Worm (Caenorhabditis elegans) whole organism, L4 larva: ENCODE data around the gene ric-8.

Source experiments
- D1046.2 ChIP-seq: fragments of 200-800 bp; sonication (Bioruptor generic); IDR thresholded peaks from 2 replicates; pipeline ENCODE4 v1.3.6; 2022; ENCODE audit warnings: missing genetic modification characterization, missing compliant biosample characterization
- F10B5.3 ChIP-seq: sonication (generic microtip); optimal IDR thresholded peaks from 2 replicates; lab custom pipeline; 2016; ENCODE audit warnings: mild to moderate bottlenecking, missing genetic modification characterization, missing compliant biosample characterization
- F26F4.8 ChIP-seq: fragments of 200-800 bp; sonication (Bioruptor generic); conservative IDR thresholded peaks from 2 replicates; pipeline ENCODE4 v1.3.6; 2022; ENCODE audit warnings: missing genetic modification characterization, missing compliant biosample characterization
- F49E8.2 ChIP-seq: sonication (generic microtip); optimal IDR thresholded peaks from 2 replicates; lab custom pipeline; 2016; ENCODE audit warnings: missing compliant biosample characterization, mild to moderate bottlenecking, missing genetic modification characterization, borderline replicate concordance
- T20F7.1 ChIP-seq: fragments of 200-800 bp; sonication (Bioruptor generic); optimal IDR thresholded peaks from 2 replicates; lab custom pipeline; 2018; ENCODE audit warnings: mild to moderate bottlenecking, missing genetic modification characterization, missing compliant biosample characterization
- Y105C5A.15 ChIP-seq: fragments of 200-800 bp; sonication (Bioruptor generic); IDR thresholded peaks from 2 replicates; pipeline ENCODE4 v1.3.6; 2022; ENCODE audit warnings: missing genetic modification characterization, missing compliant biosample characterization
- Y48G9A.11 ChIP-seq: fragments of 200-800 bp; sonication (Bioruptor generic); IDR thresholded peaks from 2 replicates; pipeline ENCODE4 v1.3.6; 2022; ENCODE audit warnings: missing genetic modification reagents, missing genetic modification characterization, missing compliant biosample characterization
- aha-1 ChIP-seq: fragments of 150-350 bp; peaks from one replicate; lab custom pipeline; 2014; ENCODE audit warnings: missing biosample characterization, missing genetic modification characterization
- attf-4 ChIP-seq: sonication (generic microtip); optimal IDR thresholded peaks from 3 replicates; lab custom pipeline; 2017; ENCODE audit warnings: missing biosample characterization, missing genetic modification characterization
- ceh-20 ChIP-seq: fragments of 200-800 bp; sonication (Bioruptor generic); IDR thresholded peaks from 2 replicates; pipeline ENCODE4 v1.3.6; 2022; ENCODE audit warnings: missing genetic modification reagents, missing genetic modification characterization, missing compliant biosample characterization
- ceh-28 ChIP-seq: fragments of 150-350 bp; optimal IDR thresholded peaks from 2 replicates; lab custom pipeline; 2014; ENCODE audit warnings: missing biosample characterization, missing genetic modification reagents, missing genetic modification characterization
- ctbp-1 ChIP-seq: fragments of 200-800 bp; sonication (Bioruptor generic); IDR thresholded peaks from 2 replicates; pipeline ENCODE4 v1.3.6; 2022; ENCODE audit warnings: missing genetic modification reagents, missing genetic modification characterization, missing compliant biosample characterization
- daf-16 ChIP-seq, 3 experiments: sonication (generic microtip); optimal IDR thresholded peaks; 2 replicates each; lab custom pipeline; 2016 to 2017; ENCODE audit warnings: missing genetic modification characterization in 3 of 3, missing genetic modification reagents in 3 of 3, mild to moderate bottlenecking in 2 of 3, missing compliant biosample characterization in 2 of 3, missing biosample characterization in 1 of 3, moderate library complexity in 1 of 3
- daf-8 ChIP-seq: fragments of 200-800 bp; sonication (Bioruptor generic); IDR thresholded peaks from 2 replicates; pipeline ENCODE4 v1.3.6; 2022; ENCODE audit warnings: missing genetic modification characterization, missing compliant biosample characterization
- dmd-6 ChIP-seq: fragments of 200-800 bp; sonication (Bioruptor generic); IDR thresholded peaks from 2 replicates; pipeline ENCODE4 v1.3.6; 2022; ENCODE audit warnings: missing genetic modification reagents, missing genetic modification characterization, missing compliant biosample characterization
- dmd-8 ChIP-seq: fragments of 200-800 bp; sonication (Bioruptor generic); IDR thresholded peaks from 2 replicates; pipeline ENCODE4 v1.3.6; 2022; ENCODE audit warnings: missing genetic modification characterization, missing compliant biosample characterization
- dpl-1 ChIP-seq: fragments of 150-350 bp; optimal IDR thresholded peaks from 2 replicates; lab custom pipeline; 2014; ENCODE audit warnings: missing biosample characterization, missing genetic modification reagents, missing genetic modification characterization
- duxl-1 ChIP-seq: sonication (generic microtip); optimal IDR thresholded peaks from 2 replicates; lab custom pipeline; 2016; ENCODE audit warnings: mild to moderate bottlenecking, missing genetic modification characterization, moderate library complexity, missing compliant biosample characterization; ENCODE audit not compliant: poor library complexity
- dve-1 ChIP-seq: sonication (generic microtip); optimal IDR thresholded peaks from 2 replicates; lab custom pipeline; 2017; ENCODE audit warnings: antibody characterized with exemption, mild to moderate bottlenecking, missing genetic modification characterization, missing compliant biosample characterization; ENCODE audit not compliant: insufficient read depth
- egl-43 ChIP-seq: fragments of 200-800 bp; sonication (Bioruptor generic); IDR thresholded peaks from 2 replicates; pipeline ENCODE4 v1.3.6; 2022; ENCODE audit warnings: missing genetic modification reagents, missing genetic modification characterization, missing compliant biosample characterization
- fkh-10 ChIP-seq: fragments of 150-350 bp; optimal IDR thresholded peaks from 2 replicates; lab custom pipeline; 2014; ENCODE audit warnings: missing biosample characterization, missing genetic modification reagents, missing genetic modification characterization
- fos-1 ChIP-seq: fragments of 150-350 bp; optimal IDR thresholded peaks from 2 replicates; lab custom pipeline; 2014; ENCODE audit warnings: missing biosample characterization, missing genetic modification characterization
- lin-13 ChIP-seq: fragments of 150-350 bp; optimal IDR thresholded peaks from 2 replicates; lab custom pipeline; 2014; ENCODE audit warnings: missing biosample characterization, missing genetic modification reagents, missing genetic modification characterization
- lin-38 ChIP-seq: fragments of 200-800 bp; sonication (Bioruptor generic); IDR thresholded peaks from 2 replicates; pipeline ENCODE4 v1.3.6; 2022; ENCODE audit warnings: missing genetic modification reagents, missing genetic modification characterization, missing compliant biosample characterization
- mdl-1 ChIP-seq, 2 experiments: fragments of 150-350 bp in 1 of 2; sonication (generic microtip) in 1 of 2; optimal IDR thresholded peaks; 2 replicates each; lab custom pipeline; 2014 to 2017; ENCODE audit warnings: missing biosample characterization in 2 of 2, missing genetic modification characterization in 2 of 2
- mes-2 ChIP-seq: sonication (generic microtip); optimal IDR thresholded peaks from 2 replicates; lab custom pipeline; 2016; ENCODE audit warnings: missing genotype, mild to moderate bottlenecking, missing genetic modification characterization, missing compliant biosample characterization; ENCODE audit not compliant: poor library complexity, severe bottlenecking
- nhr-11 ChIP-seq: fragments of 150-350 bp; optimal IDR thresholded peaks from 2 replicates; lab custom pipeline; 2014; ENCODE audit warnings: missing biosample characterization, missing genetic modification characterization
- nhr-237 ChIP-seq: sonication (generic microtip); optimal IDR thresholded peaks from 2 replicates; lab custom pipeline; 2017; ENCODE audit warnings: missing biosample characterization, missing genetic modification characterization
- nhr-25 ChIP-seq: sonication (generic microtip); optimal IDR thresholded peaks from 2 replicates; lab custom pipeline; 2017; ENCODE audit warnings: missing genetic modification characterization, mild to moderate bottlenecking, missing compliant biosample characterization, antibody characterized with exemption, moderate library complexity, borderline replicate concordance; ENCODE audit not compliant: insufficient read depth
- nhr-28 ChIP-seq: fragments of 150-350 bp; optimal IDR thresholded peaks from 2 replicates; lab custom pipeline; 2014; ENCODE audit warnings: missing biosample characterization, missing genetic modification characterization
- nhr-41 ChIP-seq: fragments of 200-800 bp; sonication (Bioruptor generic); IDR thresholded peaks from 2 replicates; pipeline ENCODE4 v1.3.6; 2022; ENCODE audit warnings: missing genetic modification reagents, missing genetic modification characterization, missing compliant biosample characterization
- nhr-42 ChIP-seq: fragments of 200-800 bp; sonication (Bioruptor generic); IDR thresholded peaks from 2 replicates; pipeline ENCODE4 v1.3.6; 2022; ENCODE audit warnings: missing genetic modification characterization, missing compliant biosample characterization
- nhr-48 ChIP-seq: sonication (generic microtip); optimal IDR thresholded peaks from 2 replicates; lab custom pipeline; 2016; ENCODE audit warnings: mild to moderate bottlenecking, missing genetic modification characterization, missing compliant biosample characterization
- nhr-6 ChIP-seq: fragments of 150-350 bp; optimal IDR thresholded peaks from 2 replicates; lab custom pipeline; 2014; ENCODE audit warnings: missing biosample characterization, missing genetic modification characterization
- nhr-76 ChIP-seq: fragments of 150-350 bp; optimal IDR thresholded peaks from 2 replicates; lab custom pipeline; 2014; ENCODE audit warnings: missing biosample characterization, missing genetic modification characterization
- php-3 ChIP-seq: fragments of 200-800 bp; sonication (Bioruptor generic); IDR thresholded peaks from 2 replicates; pipeline ENCODE4 v1.3.6; 2022; ENCODE audit warnings: missing genetic modification reagents, missing genetic modification characterization, missing compliant biosample characterization
- skn-1 ChIP-seq: fragments of 150-350 bp; optimal IDR thresholded peaks from 2 replicates; lab custom pipeline; 2014; ENCODE audit warnings: missing biosample characterization, missing genetic modification characterization
- tag-97 ChIP-seq: fragments of 200-800 bp; sonication (Bioruptor generic); IDR thresholded peaks from 2 replicates; pipeline ENCODE4 v1.3.6; 2022; ENCODE audit warnings: missing genetic modification characterization, missing compliant biosample characterization
- unc-39 ChIP-seq: sonication (generic microtip); optimal IDR thresholded peaks from 2 replicates; lab custom pipeline; 2017; ENCODE audit warnings: missing biosample characterization, missing genetic modification characterization
- zfp-2 ChIP-seq: sonication (generic microtip); optimal IDR thresholded peaks from 2 replicates; lab custom pipeline; 2016; ENCODE audit warnings: mild to moderate bottlenecking, missing genetic modification characterization, missing compliant biosample characterization
- zfp-3 ChIP-seq: fragments of 200-800 bp; sonication (Bioruptor generic); conservative IDR thresholded peaks from 2 replicates; pipeline ENCODE4 v1.3.6; 2022; ENCODE audit warnings: missing genetic modification reagents, missing genetic modification characterization, missing compliant biosample characterization
- zip-11 ChIP-seq: fragments of 200-800 bp; sonication (Bioruptor generic); IDR thresholded peaks from 2 replicates; pipeline ENCODE4 v1.3.6; 2022; ENCODE audit warnings: missing genetic modification characterization, missing compliant biosample characterization
- zip-2 ChIP-seq: fragments of 150-350 bp; optimal IDR thresholded peaks from 2 replicates; lab custom pipeline; 2014; ENCODE audit warnings: missing biosample characterization, missing genetic modification characterization
- ztf-7 ChIP-seq: fragments of 150-350 bp; optimal IDR thresholded peaks from 2 replicates; lab custom pipeline; 2014; ENCODE audit warnings: missing biosample characterization, missing genetic modification characterization

ric-8 gene

DNA sequence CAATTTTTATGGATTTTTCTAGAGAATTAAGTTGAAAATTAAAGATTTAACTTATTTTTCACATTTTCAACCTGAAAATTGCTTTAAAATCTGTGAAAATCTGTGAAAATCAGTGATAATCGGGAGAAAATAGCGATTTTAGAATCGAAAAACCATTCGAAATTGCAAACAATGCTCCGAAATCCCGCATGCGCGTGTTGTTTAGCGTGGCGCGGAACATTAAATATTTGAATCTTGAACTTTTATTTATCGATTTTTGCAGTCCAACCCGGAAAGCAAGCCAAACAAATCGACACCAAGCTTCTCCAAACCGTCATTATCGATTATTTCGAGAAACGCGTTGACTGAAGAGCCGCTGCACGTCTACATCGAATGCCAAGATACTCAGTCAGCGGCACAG is 31.8 kb upstream of the ric-8 start:
- TF ChIP-seq attf-4 (tag; lab: Kevin White, UChicago) (no peak), ceh-20 (GFP tag; lab: Robert Waterston, UW) (no peak), F49E8.2 (tag; lab: Kevin White, UChicago) (no peak), T20F7.1 (GFP tag; lab: Kevin White, UChicago) (peak; percentile 45), nhr-237 (tag; lab: Kevin White, UChicago) (no peak), D1046.2 (GFP tag; lab: Robert Waterston, UW) (no peak), ztf-7 (tag; lab: Kevin White, UChicago) (no peak), aha-1 (tag; lab: Kevin White, UChicago) (no peak), ctbp-1 (GFP tag; lab: Robert Waterston, UW) (no peak), nhr-25 (no peak), ceh-28 (tag; lab: Kevin White, UChicago) (peak; percentile 29), Y48G9A.11 (GFP tag; lab: Robert Waterston, UW) (peak; percentile 94)

DNA sequence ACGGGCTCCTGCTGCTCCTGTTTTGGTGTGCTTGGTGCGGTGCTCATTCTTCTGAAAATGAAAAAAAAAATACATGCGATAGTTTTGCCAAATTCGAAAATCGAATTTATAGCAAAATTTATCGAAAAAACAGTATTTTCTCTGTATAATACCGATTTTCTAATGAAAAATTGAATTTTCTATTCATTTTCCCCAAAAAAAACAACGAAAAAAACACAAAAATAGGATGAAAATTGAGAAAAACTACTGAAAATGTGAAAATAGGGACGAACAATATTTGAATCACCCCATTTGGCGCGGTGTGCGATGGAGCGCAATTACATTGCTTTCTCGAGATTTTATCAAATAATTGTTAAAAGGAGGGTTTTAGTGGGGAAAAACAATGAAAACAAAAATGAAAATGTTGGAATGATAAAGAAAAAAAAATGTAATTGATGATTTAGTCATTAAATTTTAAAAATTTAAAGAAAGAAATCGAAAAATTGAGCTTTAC is 29.7 kb upstream of the ric-8 start, which contains the start of gene Y69A2AR.28:
Y69A2AR.28 (minus strand) TSS at position 51 of the 493 bp plus-strand sequence.
- TF ChIP-seq lin-38 (GFP tag; lab: Robert Waterston, UW) (peak; percentile 55), egl-43 (no peak), dpl-1 (GFP tag; lab: Kevin White, UChicago) (peak; percentile 32), aha-1 (tag; lab: Kevin White, UChicago) (peak; percentile 5), mes-2 (tag; lab: Kevin White, UChicago) (peak; percentile 12)

ce11 chrIV:2613754-2614244 is 29.0 kb upstream of the ric-8 start, which contains the start of gene daao-1:
Gene daao-1 (plus strand): TSS chrIV:2614194.
- no peak for TF ChIP-seq duxl-1
- no peak for TF ChIP-seq dmd-6 (GFP tag; lab: Robert Waterston, UW)
- peak; percentile 6 for TF ChIP-seq nhr-48 (tag; lab: Kevin White, UChicago)
- no peak for TF ChIP-seq zfp-3 (GFP tag; lab: Robert Waterston, UW)
- no peak for TF ChIP-seq dmd-8 (GFP tag; lab: Robert Waterston, UW)
- TF ChIP-seq nhr-28 (tag; lab: Kevin White, UChicago) = peak; percentile 40
- TF ChIP-seq tag-97 (GFP tag; lab: Robert Waterston, UW) = no peak
- no peak for TF ChIP-seq daf-16 (GFP tag; optimal IDR thresholded peaks at IDR 0.05; lab: Kevin White, UChicago)
- peak; percentile 38 for TF ChIP-seq daf-16 (tag; optimal IDR thresholded peaks at IDR 0.05; lab: Kevin White, UChicago)
- TF ChIP-seq D1046.2 (GFP tag; lab: Robert Waterston, UW) = no peak
- no peak for TF ChIP-seq fos-1 (tag; lab: Kevin White, UChicago)
- TF ChIP-seq nhr-11 (tag; lab: Kevin White, UChicago) = no peak
- no peak for TF ChIP-seq daf-8 (GFP tag; lab: Robert Waterston, UW)
- no peak for TF ChIP-seq nhr-76
- no peak for TF ChIP-seq F10B5.3 (tag; lab: Kevin White, UChicago)
- TF ChIP-seq F26F4.8 (GFP tag; lab: Robert Waterston, UW) = no peak
- TF ChIP-seq fkh-10 (GFP tag; lab: Kevin White, UChicago) = no peak
- no peak for TF ChIP-seq Y105C5A.15 (GFP tag; lab: Robert Waterston, UW)
- no peak for TF ChIP-seq nhr-42 (GFP tag; lab: Robert Waterston, UW)
- TF ChIP-seq zip-11 (GFP tag; lab: Robert Waterston, UW) = no peak
- no peak for TF ChIP-seq F49E8.2 (tag; lab: Kevin White, UChicago)
- TF ChIP-seq dve-1 = peak; percentile 49
- no peak for TF ChIP-seq zfp-2 (tag; lab: Kevin White, UChicago)
- no peak for TF ChIP-seq lin-13 (GFP tag; lab: Kevin White, UChicago)
- no peak for TF ChIP-seq nhr-6 (tag; lab: Kevin White, UChicago)
- TF ChIP-seq php-3 = peak; percentile 74
- no peak for TF ChIP-seq zip-2 (tag; lab: Kevin White, UChicago)
- no peak for TF ChIP-seq unc-39 (tag; lab: Kevin White, UChicago)
- no peak for TF ChIP-seq mdl-1 (tag; optimal IDR thresholded peaks at IDR 0.05; lab: Kevin White, UChicago)
- no peak for TF ChIP-seq nhr-237 (tag; lab: Kevin White, UChicago)
- no peak for TF ChIP-seq nhr-41 (GFP tag; lab: Robert Waterston, UW)
- TF ChIP-seq skn-1 (tag; lab: Kevin White, UChicago) = no peak
